Fruit fly (Drosophila melanogaster) whole organism, adult: ENCODE measurements around the gene Cpr65Aw.

Experiments used
- CG11617 ChIP-seq: fragments of 200-800 bp; sonication (Bioruptor generic); optimal IDR thresholded peaks from 2 replicates; lab custom pipeline; 2017; ENCODE audit warnings: mild to moderate bottlenecking, missing biosample characterization, missing genetic modification reagents, missing genetic modification characterization
- CG33017 ChIP-seq: fragments of 200-800 bp; sonication (Bioruptor generic); optimal IDR thresholded peaks from 2 replicates; lab custom pipeline; 2018; ENCODE audit warnings: missing biosample characterization, mild to moderate bottlenecking, missing genetic modification characterization, moderate library complexity
- CG7101 ChIP-seq: fragments of 200-800 bp; sonication (Bioruptor generic); optimal IDR thresholded peaks from 2 replicates; lab custom pipeline; 2018; ENCODE audit warnings: missing biosample characterization, mild to moderate bottlenecking, missing genetic modification characterization, moderate library complexity
- Hr96 ChIP-seq: fragments of 200-800 bp; sonication (Bioruptor generic); optimal IDR thresholded peaks from 2 replicates; lab custom pipeline; 2016; ENCODE audit warnings: missing biosample characterization, missing genetic modification characterization
- Mnt ChIP-seq: fragments of 200-800 bp; sonication (Bioruptor generic); optimal IDR thresholded peaks from 2 replicates; lab custom pipeline; 2016; ENCODE audit warnings: missing biosample characterization, mild to moderate bottlenecking, missing genetic modification characterization
- kay ChIP-seq: fragments of 200-800 bp; sonication (Bioruptor generic); peaks from one replicate; lab custom pipeline; 2016; ENCODE audit warnings: missing biosample characterization, missing genetic modification characterization, borderline replicate concordance

- no peak for TF ChIP-seq kay (GFP tag; lab: Kevin White, UChicago)
- TF ChIP-seq Mnt (GFP tag; lab: Kevin White, UChicago): peak; percentile 49
- TF ChIP-seq CG7101: peak; percentile 72
- peak; percentile 70 for TF ChIP-seq CG33017 (tag; lab: Kevin White, UChicago)
- peak; percentile 31 for TF ChIP-seq Hr96 (GFP tag; lab: Kevin White, UChicago)
- peak; percentile 61 for TF ChIP-seq CG11617 (GFP tag; lab: Kevin White, UChicago)
Measured at dm6 chr3L:6188995-6189927, 47.0 kb upstream of the Cpr65Aw start, which contains the start of the genes D19A and CG7386.
